Fruit fly (Drosophila melanogaster) whole organism, prepupa: ENCODE data around the gene tbc.

ENCODE experiments used
- Blimp-1 ChIP-seq: fragments of 200-800 bp; sonication (Bioruptor generic); optimal IDR thresholded peaks from 3 replicates; lab custom pipeline; 2017; ENCODE audit warnings: missing biosample characterization, missing genetic modification characterization, mild to moderate bottlenecking, moderate library complexity, missing genetic modification reagents
- CG10631 ChIP-seq: fragments of 200-800 bp; sonication (Bioruptor generic); optimal IDR thresholded peaks from 2 replicates; lab custom pipeline; 2016; ENCODE audit warnings: missing biosample characterization, missing genetic modification characterization
- CG11294 ChIP-seq: fragments of 200-800 bp; sonication (Bioruptor generic); IDR thresholded peaks from 2 replicates; pipeline ENCODE4 v1.3.6; 2022; ENCODE audit warnings: missing biosample characterization, missing genetic modification characterization
- CG11762 ChIP-seq: fragments of 200-800 bp; sonication (Bioruptor generic); optimal IDR thresholded peaks from 3 replicates; lab custom pipeline; 2016; ENCODE audit warnings: missing biosample characterization, missing genetic modification characterization; ENCODE audit not compliant: insufficient read depth
- CG11902 ChIP-seq: fragments of 200-800 bp; sonication (Bioruptor generic); optimal IDR thresholded peaks from 3 replicates; lab custom pipeline; 2016; ENCODE audit warnings: missing biosample characterization, missing genetic modification characterization
- CG15336 ChIP-seq: fragments of 200-800 bp; sonication (Bioruptor generic); IDR thresholded peaks from 2 replicates; pipeline ENCODE4 v1.3.6; 2022; ENCODE audit warnings: missing biosample characterization, missing genetic modification characterization
- CG16779 ChIP-seq: fragments of 200-800 bp; sonication (Bioruptor generic); optimal IDR thresholded peaks from 3 replicates; lab custom pipeline; 2017; ENCODE audit warnings: missing biosample characterization, mild to moderate bottlenecking, missing genetic modification characterization
- CG3032 ChIP-seq: fragments of 200-800 bp; optimal IDR thresholded peaks from 2 replicates; lab custom pipeline; 2019; ENCODE audit warnings: missing biosample characterization, mild to moderate bottlenecking, missing genetic modification characterization, moderate library complexity
- CG31627 ChIP-seq: fragments of 200-800 bp; sonication (Bioruptor generic); optimal IDR thresholded peaks from 3 replicates; lab custom pipeline; 2016; ENCODE audit warnings: missing biosample characterization, missing genetic modification characterization
- CG32006 ChIP-seq: fragments of 200-800 bp; sonication (Bioruptor generic); optimal IDR thresholded peaks from 3 replicates; lab custom pipeline; 2017; ENCODE audit warnings: missing biosample characterization, mild to moderate bottlenecking, missing genetic modification characterization
- CG34406 ChIP-seq: fragments of 200-800 bp; sonication (Bioruptor generic); optimal IDR thresholded peaks from 3 replicates; lab custom pipeline; 2016; ENCODE audit warnings: missing biosample characterization, missing genetic modification characterization
- CG3919 ChIP-seq: fragments of 200-800 bp; sonication (Bioruptor generic); optimal IDR thresholded peaks from 3 replicates; lab custom pipeline; 2016; ENCODE audit warnings: missing biosample characterization, missing genetic modification characterization
- CG6163 ChIP-seq: fragments of 200-800 bp; sonication (Bioruptor generic); IDR thresholded peaks from 3 replicates; pipeline ENCODE4 v1.3.6; 2022; ENCODE audit warnings: missing biosample characterization, missing genetic modification characterization
- CG6276 ChIP-seq: fragments of 200-800 bp; sonication (Bioruptor generic); optimal IDR thresholded peaks from 2 replicates; lab custom pipeline; 2017; ENCODE audit warnings: missing biosample characterization, mild to moderate bottlenecking, missing genetic modification characterization
- CG6792 ChIP-seq: fragments of 200-800 bp; sonication (Bioruptor generic); optimal IDR thresholded peaks from 3 replicates; lab custom pipeline; 2016; ENCODE audit warnings: missing biosample characterization, missing genetic modification characterization
- CG6808 ChIP-seq: fragments of 200-800 bp; sonication (Bioruptor generic); optimal IDR thresholded peaks from 3 replicates; lab custom pipeline; 2017; ENCODE audit warnings: missing biosample characterization, missing genetic modification characterization, mild to moderate bottlenecking, moderate library complexity, missing genetic modification reagents
- CG7368 ChIP-seq: fragments of 200-800 bp; sonication (Bioruptor generic); optimal IDR thresholded peaks from 3 replicates; lab custom pipeline; 2016; ENCODE audit warnings: missing biosample characterization, missing genetic modification characterization
- CG8119 ChIP-seq: fragments of 200-800 bp; sonication (Bioruptor generic); IDR thresholded peaks from 3 replicates; pipeline ENCODE4 v1.3.6; 2022; ENCODE audit warnings: missing biosample characterization, missing genetic modification characterization
- CG8319 ChIP-seq: fragments of 200-800 bp; sonication (Bioruptor generic); optimal IDR thresholded peaks from 3 replicates; lab custom pipeline; 2016; ENCODE audit warnings: missing biosample characterization, missing genetic modification characterization
- CG8632 ChIP-seq: fragments of 200-800 bp; sonication (Bioruptor generic); optimal IDR thresholded peaks from 3 replicates; lab custom pipeline; 2016; ENCODE audit warnings: missing biosample characterization, missing genetic modification characterization
- CG9139 ChIP-seq: fragments of 200-800 bp; sonication (Bioruptor generic); optimal IDR thresholded peaks from 3 replicates; lab custom pipeline; 2017; ENCODE audit warnings: missing biosample characterization, mild to moderate bottlenecking, missing genetic modification characterization
- Eip75B ChIP-seq: fragments of 200-800 bp; sonication (Bioruptor generic); optimal IDR thresholded peaks from 3 replicates; lab custom pipeline; 2016; ENCODE audit warnings: missing biosample characterization, missing genetic modification characterization
- Ets21C ChIP-seq: fragments of 200-800 bp; sonication (Bioruptor generic); optimal IDR thresholded peaks from 3 replicates; lab custom pipeline; 2016; ENCODE audit warnings: missing biosample characterization, missing genetic modification characterization
- Ets96B ChIP-seq: fragments of 200-800 bp; optimal IDR thresholded peaks from 2 replicates; lab custom pipeline; 2019; ENCODE audit warnings: missing biosample characterization, mild to moderate bottlenecking, missing genetic modification characterization, moderate library complexity
- Gug ChIP-seq: fragments of 200-800 bp; sonication (Bioruptor generic); IDR thresholded peaks from 2 replicates; pipeline ENCODE4 v1.3.6; 2022; ENCODE audit warnings: missing biosample characterization, missing genetic modification characterization
- Hr38 ChIP-seq: sonication (Bioruptor generic); optimal IDR thresholded peaks from 2 replicates; lab custom pipeline; 2016; ENCODE audit warnings: missing biosample characterization, missing genetic modification characterization
- Hr4 ChIP-seq: fragments of 200-800 bp; sonication (Bioruptor generic); optimal IDR thresholded peaks from 3 replicates; lab custom pipeline; 2016; ENCODE audit warnings: missing biosample characterization, missing genetic modification characterization
- Lpt ChIP-seq: fragments of 200-800 bp; sonication (Bioruptor generic); optimal IDR thresholded peaks from 3 replicates; lab custom pipeline; 2016; ENCODE audit warnings: missing biosample characterization, missing genetic modification characterization
- Met ChIP-seq: fragments of 200-800 bp; sonication (Bioruptor generic); optimal IDR thresholded peaks from 3 replicates; lab custom pipeline; 2016; ENCODE audit warnings: missing biosample characterization, missing genetic modification characterization
- OdsH ChIP-seq: fragments of 200-800 bp; sonication (Bioruptor generic); optimal IDR thresholded peaks from 3 replicates; lab custom pipeline; 2016; ENCODE audit warnings: missing biosample characterization, missing genetic modification characterization
- Smox ChIP-seq: fragments of 200-800 bp; sonication (Bioruptor generic); optimal IDR thresholded peaks from 3 replicates; lab custom pipeline; 2016; ENCODE audit warnings: missing biosample characterization, missing genetic modification characterization
- Sox102F ChIP-seq: fragments of 200-800 bp; sonication (Bioruptor generic); optimal IDR thresholded peaks from 2 replicates; lab custom pipeline; 2016; ENCODE audit warnings: missing biosample characterization, mild to moderate bottlenecking, missing genetic modification characterization
- Sox14 ChIP-seq: fragments of 200-800 bp; sonication (Bioruptor generic); optimal IDR thresholded peaks from 3 replicates; lab custom pipeline; 2016; ENCODE audit warnings: missing biosample characterization, missing genetic modification characterization
- achi ChIP-seq: fragments of 200-800 bp; sonication (Bioruptor generic); optimal IDR thresholded peaks from 3 replicates; lab custom pipeline; 2016; ENCODE audit warnings: missing biosample characterization, missing genetic modification characterization
- acj6 ChIP-seq: fragments of 200-800 bp; sonication (Bioruptor generic); optimal IDR thresholded peaks from 3 replicates; lab custom pipeline; 2016; ENCODE audit warnings: missing biosample characterization, missing genetic modification characterization
- cyc ChIP-seq: fragments of 200-800 bp; sonication (Bioruptor generic); optimal IDR thresholded peaks from 3 replicates; lab custom pipeline; 2016; ENCODE audit warnings: missing biosample characterization, missing genetic modification characterization
- dac ChIP-seq: fragments of 200-800 bp; sonication (Bioruptor generic); optimal IDR thresholded peaks from 2 replicates; lab custom pipeline; 2017; ENCODE audit warnings: missing biosample characterization, mild to moderate bottlenecking, missing genetic modification characterization
- dsx ChIP-seq: fragments of 200-800 bp; optimal IDR thresholded peaks from 3 replicates; lab custom pipeline; 2019; ENCODE audit warnings: missing biosample characterization, mild to moderate bottlenecking, missing genetic modification characterization, moderate library complexity; ENCODE audit not compliant: poor library complexity, severe bottlenecking
- fd59A ChIP-seq: fragments of 200-800 bp; sonication (Bioruptor generic); optimal IDR thresholded peaks from 2 replicates; lab custom pipeline; 2017; ENCODE audit warnings: missing biosample characterization, mild to moderate bottlenecking, missing genetic modification characterization, missing genetic modification reagents
- fkh ChIP-seq: fragments of 200-800 bp; sonication (Bioruptor generic); optimal IDR thresholded peaks from 3 replicates; lab custom pipeline; 2017; ENCODE audit warnings: missing biosample characterization, mild to moderate bottlenecking, missing genetic modification characterization, moderate library complexity
- net ChIP-seq: fragments of 200-800 bp; sonication (Bioruptor generic); optimal IDR thresholded peaks from 3 replicates; lab custom pipeline; 2016; ENCODE audit warnings: missing biosample characterization, missing genetic modification characterization
- pdm3 ChIP-seq: fragments of 200-800 bp; sonication (Bioruptor generic); optimal IDR thresholded peaks from 3 replicates; lab custom pipeline; 2016; ENCODE audit warnings: missing biosample characterization, missing genetic modification characterization
- svp ChIP-seq: fragments of 200-800 bp; sonication (Bioruptor generic); peaks from one replicate; lab custom pipeline; 2016; ENCODE audit warnings: missing biosample characterization, missing genetic modification characterization
- topi ChIP-seq: fragments of 200-800 bp; sonication (Bioruptor generic); optimal IDR thresholded peaks from 3 replicates; lab custom pipeline; 2016; ENCODE audit warnings: missing biosample characterization, missing genetic modification characterization
- vri ChIP-seq: fragments of 200-800 bp; sonication (Bioruptor generic); optimal IDR thresholded peaks from 3 replicates; lab custom pipeline; 2016; ENCODE audit warnings: missing biosample characterization, mild to moderate bottlenecking, missing genetic modification characterization

The tbc gene

DNA sequence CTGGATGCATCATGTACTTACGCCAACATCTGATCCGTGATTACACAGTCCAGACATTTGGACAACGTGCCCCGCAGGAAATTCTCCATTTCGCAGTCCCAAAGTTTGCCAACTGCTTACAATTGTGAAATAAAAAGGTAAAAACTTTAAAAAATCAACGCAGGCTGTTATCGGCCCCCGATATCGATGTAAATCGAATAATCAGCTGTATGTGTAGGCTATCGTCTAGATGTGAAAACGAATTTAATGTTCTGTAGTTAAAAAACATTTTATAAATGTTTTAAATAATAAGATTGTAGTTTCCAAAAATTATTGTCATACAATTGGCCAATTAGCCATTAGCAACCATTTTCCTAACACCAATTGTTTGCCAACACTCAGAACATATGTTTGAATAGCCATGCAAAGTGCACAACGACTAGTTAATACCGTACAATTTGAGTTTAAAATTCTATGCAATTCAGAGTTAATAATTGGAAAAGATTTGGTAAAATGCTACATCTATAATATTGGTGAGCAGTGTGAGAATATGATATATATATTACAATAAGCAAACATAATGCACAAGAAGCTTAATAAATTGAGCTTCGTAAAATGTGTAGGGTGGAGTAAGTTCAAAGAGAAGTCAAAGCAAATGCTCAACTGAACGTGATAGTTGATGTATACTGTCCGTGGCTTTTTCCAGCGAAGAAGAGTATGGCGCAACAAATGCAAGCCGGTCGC lies 19.5 kb upstream of the tbc start, which contains the start of the genes CG11710 and mal (continued):
- peak; percentile 83 for TF ChIP-seq dsx (GFP tag; lab: Kevin White, UChicago)
- TF ChIP-seq Gug (GFP tag; lab: Robert Waterston, UW) = peak; percentile 68
- peak; percentile 56; the same call in 1 of the 2 replicates for TF ChIP-seq CG11294 (GFP tag; lab: Robert Waterston, UW)
- no peak for TF ChIP-seq CG6276 (GFP tag; lab: Kevin White, UChicago)
- peak; percentile 56 for TF ChIP-seq net (GFP tag; lab: Kevin White, UChicago)
- TF ChIP-seq Sox14 (GFP tag; lab: Kevin White, UChicago) = peak; percentile 85
- no peak for TF ChIP-seq vri
- peak; percentile 81 for TF ChIP-seq CG10631 (GFP tag; lab: Kevin White, UChicago)
- peak; percentile 81 for TF ChIP-seq CG32006 (GFP tag; lab: Kevin White, UChicago)
- TF ChIP-seq CG11902 (GFP tag; lab: Kevin White, UChicago) = peak; percentile 73
- peak; percentile 73 for TF ChIP-seq CG34406 (GFP tag; lab: Kevin White, UChicago)
- peak; percentile 76 for TF ChIP-seq CG31627 (GFP tag; lab: Kevin White, UChicago)
- TF ChIP-seq CG8632 (GFP tag; lab: Kevin White, UChicago) = peak; percentile 65

DNA sequence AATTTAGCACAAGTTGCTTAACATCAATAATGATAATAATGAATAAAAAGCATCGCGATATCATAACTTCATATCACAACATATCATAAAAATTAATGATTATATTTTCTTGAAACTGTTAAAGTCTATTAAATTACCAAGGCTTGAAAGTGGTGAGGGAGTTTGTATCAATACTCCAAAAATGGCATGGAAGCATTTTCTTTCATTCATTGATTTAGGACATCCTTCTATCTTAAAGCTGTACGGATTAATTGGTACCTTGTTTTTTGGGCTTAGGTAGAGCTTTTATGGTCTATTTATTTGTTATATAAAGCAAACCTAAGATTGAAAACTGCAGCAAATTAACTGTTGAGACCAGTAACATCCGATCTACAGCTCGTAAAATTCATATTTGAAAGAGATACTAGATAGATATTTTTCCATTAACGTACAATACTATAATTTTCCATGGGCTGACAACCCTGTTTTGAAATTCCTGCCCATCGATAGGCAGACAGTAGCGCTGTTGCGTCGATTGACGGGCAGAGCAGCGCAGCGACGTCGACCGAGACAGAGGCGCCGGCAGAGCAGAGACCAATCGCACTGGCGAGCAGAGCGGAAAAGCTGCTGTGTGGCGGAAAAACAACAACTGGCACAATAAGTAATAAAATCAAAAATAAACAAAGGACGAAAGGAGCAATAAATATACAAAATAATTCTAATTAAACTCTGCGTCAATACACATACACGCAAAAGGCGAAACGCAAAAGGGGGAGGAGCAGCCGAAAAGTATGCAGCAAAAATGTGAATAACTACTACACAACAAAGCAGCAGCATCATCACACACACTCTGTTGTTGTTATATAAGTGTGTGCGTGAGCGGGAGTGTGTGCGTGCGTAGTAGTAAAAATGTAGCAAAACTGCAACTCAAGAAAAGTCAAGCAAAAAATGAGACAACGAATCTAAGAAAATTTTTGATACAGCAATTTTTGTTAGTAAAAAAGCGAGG lies 15.5 kb upstream of the tbc start, which contains the start of gene CG1695:
Gene CG1695, plus strand, starts transcription at position 606 of the 988 bp plus-strand sequence.
- TF ChIP-seq CG15336 (GFP tag; lab: Robert Waterston, UW) (0 out of 2 replicates have a peak, but pooled peaks have one; percentile 7), Ets21C (no peak), CG6163 (GFP tag; lab: Robert Waterston, UW) (no peak), OdsH (GFP tag; lab: Kevin White, UChicago) (peak; percentile 23), svp (peak; percentile 69), Eip75B (GFP tag; lab: Kevin White, UChicago) (no peak), Sox102F (GFP tag; lab: Kevin White, UChicago) (no peak), achi (peak; percentile 4), acj6 (no peak), CG16779 (tag; lab: Kevin White, UChicago) (no peak), CG7368 (no peak), Lpt (no peak), CG8119 (GFP tag; lab: Robert Waterston, UW) (no peak), CG3919 (GFP tag; lab: Kevin White, UChicago) (no peak), CG8319 (no peak), CG6792 (GFP tag; lab: Kevin White, UChicago) (peak; percentile 32), Ets96B (tag; lab: Kevin White, UChicago) (no peak), CG3032 (tag; lab: Kevin White, UChicago) (no peak), CG6808 (GFP tag; lab: Kevin White, UChicago) (no peak), fkh (GFP tag; lab: Kevin White, UChicago) (no peak), CG34406 (GFP tag; lab: Kevin White, UChicago) (no peak), CG10631 (GFP tag; lab: Kevin White, UChicago) (no peak), pdm3 (GFP tag; lab: Kevin White, UChicago) (peak; percentile 21), CG11762 (GFP tag; lab: Kevin White, UChicago) (no peak), Gug (GFP tag; lab: Robert Waterston, UW) (no peak), fd59A (GFP tag; lab: Kevin White, UChicago) (no peak), CG9139 (no peak), Smox (GFP tag; lab: Kevin White, UChicago) (no peak), Hr4 (GFP tag; lab: Kevin White, UChicago) (peak; percentile 8), CG31627 (GFP tag; lab: Kevin White, UChicago) (peak; percentile 21), Blimp-1 (no peak), CG32006 (GFP tag; lab: Kevin White, UChicago) (peak; percentile 43), Met (GFP tag; lab: Kevin White, UChicago) (peak; percentile 23), topi (GFP tag; lab: Kevin White, UChicago) (peak; percentile 16), cyc (GFP tag; lab: Kevin White, UChicago) (peak; percentile 37), dsx (GFP tag; lab: Kevin White, UChicago) (no peak), CG11294 (GFP tag; lab: Robert Waterston, UW) (no peak), Hr38 (no peak), CG8632 (GFP tag; lab: Kevin White, UChicago) (no peak), dac (no peak)
